Worm (Caenorhabditis elegans) whole organism, L2 larva: ENCODE results near the gene lev-9.

ENCODE experiments used
- C34F6.9 ChIP-seq: fragments of 150-350 bp; optimal IDR thresholded peaks from 2 replicates; lab custom pipeline; 2014; ENCODE audit warnings: missing biosample characterization, missing genetic modification characterization
- F13H6.1 ChIP-seq: sonication (generic microtip); optimal IDR thresholded peaks from 2 replicates; lab custom pipeline; 2016; ENCODE audit warnings: missing genetic modification characterization, missing compliant biosample characterization
- Y55F3AM.14 ChIP-seq: fragments of 200-800 bp; sonication (Bioruptor generic); optimal IDR thresholded peaks from 2 replicates; lab custom pipeline; 2018; ENCODE audit warnings: mild to moderate bottlenecking, missing genetic modification characterization, missing compliant biosample characterization
- aly-2 ChIP-seq: fragments of 150-350 bp; optimal IDR thresholded peaks from 2 replicates; lab custom pipeline; 2014; ENCODE audit warnings: missing biosample characterization, missing genetic modification characterization
- ama-1 ChIP-seq: fragments of 150-350 bp; optimal IDR thresholded peaks from 2 replicates; lab custom pipeline; 2018; ENCODE audit warnings: inconsistent platforms
- blmp-1 ChIP-seq: sonication (generic microtip); optimal IDR thresholded peaks from 2 replicates; lab custom pipeline; 2017; ENCODE audit warnings: missing genetic modification characterization, mild to moderate bottlenecking, missing compliant biosample characterization, antibody characterized with exemption, moderate library complexity; ENCODE audit not compliant: insufficient read depth
- ceh-16 ChIP-seq: fragments of 150-350 bp; optimal IDR thresholded peaks from 2 replicates; lab custom pipeline; 2014; ENCODE audit warnings: missing biosample characterization, missing genetic modification characterization
- crh-2 ChIP-seq: sonication (generic microtip); optimal IDR thresholded peaks from 2 replicates; lab custom pipeline; 2017; ENCODE audit warnings: missing biosample characterization, missing genetic modification characterization
- dmd-4 ChIP-seq: sonication (generic microtip); optimal IDR thresholded peaks from 2 replicates; lab custom pipeline; 2017; ENCODE audit warnings: missing biosample characterization, missing genetic modification characterization
- elt-3 ChIP-seq: sonication (generic microtip); optimal IDR thresholded peaks from 2 replicates; lab custom pipeline; 2017; ENCODE audit warnings: missing biosample characterization, missing genetic modification characterization
- fos-1 ChIP-seq: fragments of 150-350 bp; optimal IDR thresholded peaks from 2 replicates; lab custom pipeline; 2014; ENCODE audit warnings: missing biosample characterization, missing genetic modification characterization
- gmeb-1 ChIP-seq: fragments of 150-350 bp; optimal IDR thresholded peaks from 2 replicates; lab custom pipeline; 2014; ENCODE audit warnings: missing biosample characterization, missing genetic modification characterization
- lin-11 ChIP-seq: fragments of 150-350 bp; sonication (generic microtip); optimal IDR thresholded peaks from 2 replicates; lab custom pipeline; 2014; ENCODE audit warnings: missing biosample characterization, missing genetic modification characterization, inconsistent platforms, mixed read lengths
- lin-13 ChIP-seq: fragments of 150-350 bp; optimal IDR thresholded peaks from 2 replicates; lab custom pipeline; 2014; ENCODE audit warnings: missing biosample characterization, missing genetic modification reagents, missing genetic modification characterization
- lsy-2 ChIP-seq, 2 experiments: fragments of 150-350 bp in 1 of 2; sonication (generic microtip) in 1 of 2; optimal IDR thresholded peaks; 2 replicates each; lab custom pipeline; 2014 to 2017; ENCODE audit warnings: missing biosample characterization in 2 of 2, missing genetic modification characterization in 2 of 2
- mab-5 ChIP-seq: fragments of 150-350 bp; optimal IDR thresholded peaks from 2 replicates; lab custom pipeline; 2014; ENCODE audit warnings: missing biosample characterization, missing genetic modification characterization
- mbf-1 ChIP-seq: sonication (generic microtip); optimal IDR thresholded peaks from 2 replicates; lab custom pipeline; 2017; ENCODE audit warnings: missing biosample characterization, missing genetic modification characterization
- mdl-1 ChIP-seq, 2 experiments: fragments of 150-350 bp in 1 of 2; sonication (generic microtip) in 1 of 2; optimal IDR thresholded peaks; 2 replicates each; lab custom pipeline; 2017; ENCODE audit warnings: missing biosample characterization in 2 of 2, missing genetic modification characterization in 2 of 2
- nhr-10 ChIP-seq: sonication (generic microtip); optimal IDR thresholded peaks from 2 replicates; lab custom pipeline; 2017; ENCODE audit warnings: missing biosample characterization, missing genetic modification characterization
- nhr-11 ChIP-seq: fragments of 150-350 bp; optimal IDR thresholded peaks from 2 replicates; lab custom pipeline; 2014; ENCODE audit warnings: missing biosample characterization, missing genetic modification characterization
- nhr-12 ChIP-seq: fragments of 150-350 bp; optimal IDR thresholded peaks from 2 replicates; lab custom pipeline; 2014; ENCODE audit warnings: missing biosample characterization, missing genetic modification characterization
- nhr-129 ChIP-seq: fragments of 150-350 bp; optimal IDR thresholded peaks from 2 replicates; lab custom pipeline; 2014; ENCODE audit warnings: missing biosample characterization, missing genetic modification characterization
- nhr-23 ChIP-seq: fragments of 150-350 bp; optimal IDR thresholded peaks from 2 replicates; lab custom pipeline; 2014; ENCODE audit warnings: missing biosample characterization, missing genetic modification reagents, missing genetic modification characterization
- nhr-25 ChIP-seq: fragments of 150-350 bp; sonication (generic microtip); optimal IDR thresholded peaks from 3 replicates; lab custom pipeline; 2014; ENCODE audit warnings: missing biosample characterization, missing genetic modification characterization
- nhr-6 ChIP-seq: fragments of 150-350 bp; optimal IDR thresholded peaks from 2 replicates; lab custom pipeline; 2014; ENCODE audit warnings: missing biosample characterization, missing genetic modification characterization
- nhr-77 ChIP-seq: fragments of 150-350 bp; optimal IDR thresholded peaks from 2 replicates; lab custom pipeline; 2014; ENCODE audit warnings: missing biosample characterization, missing genetic modification characterization
- peb-1 ChIP-seq: fragments of 150-350 bp; optimal IDR thresholded peaks from 2 replicates; lab custom pipeline; 2014; ENCODE audit warnings: missing biosample characterization, missing genetic modification characterization
- sem-4 ChIP-seq: fragments of 150-350 bp; optimal IDR thresholded peaks from 2 replicates; lab custom pipeline; 2014; ENCODE audit warnings: missing biosample characterization, missing genetic modification reagents, missing genetic modification characterization
- skn-1 ChIP-seq: sonication (generic microtip); optimal IDR thresholded peaks from 2 replicates; lab custom pipeline; 2017; ENCODE audit warnings: missing biosample characterization, missing genetic modification characterization
- sma-3 ChIP-seq: sonication (generic microtip); optimal IDR thresholded peaks from 2 replicates; lab custom pipeline; 2016; ENCODE audit warnings: missing genetic modification reagents, missing genetic modification characterization, missing compliant biosample characterization
- sma-9 ChIP-seq, 2 experiments: fragments of 150-350 bp in 1 of 2; sonication (generic microtip) in 1 of 2; optimal IDR thresholded peaks; 2 replicates each; lab custom pipeline; 2014 to 2016; ENCODE audit warnings: missing genetic modification characterization in 2 of 2, mild to moderate bottlenecking in 1 of 2, missing biosample characterization in 1 of 2, missing compliant biosample characterization in 1 of 2, missing genetic modification reagents in 1 of 2, moderate library complexity in 1 of 2
- unc-39 ChIP-seq: fragments of 150-350 bp; optimal IDR thresholded peaks from 2 replicates; lab custom pipeline; 2014; ENCODE audit warnings: missing biosample characterization, missing genetic modification characterization
- unc-55 ChIP-seq: fragments of 150-350 bp; sonication (generic microtip); optimal IDR thresholded peaks from 3 replicates; lab custom pipeline; 2014; ENCODE audit warnings: missing biosample characterization, missing genetic modification reagents, missing genetic modification characterization
- unc-62 ChIP-seq: fragments of 150-350 bp; optimal IDR thresholded peaks from 2 replicates; lab custom pipeline; 2014; ENCODE audit warnings: missing biosample characterization, missing genetic modification reagents, missing genetic modification characterization
- zag-1 ChIP-seq: fragments of 150-350 bp; optimal IDR thresholded peaks from 2 replicates; lab custom pipeline; 2014; ENCODE audit warnings: missing biosample characterization, missing genetic modification characterization
- ztf-1 ChIP-seq: fragments of 200-800 bp; sonication (Bioruptor generic); conservative IDR thresholded peaks from 2 replicates; pipeline ENCODE4 v1.3.6; 2022; ENCODE audit warnings: missing genetic modification characterization, missing compliant biosample characterization
- ztf-11 ChIP-seq: sonication (generic microtip); optimal IDR thresholded peaks from 2 replicates; lab custom pipeline; 2017; ENCODE audit warnings: missing biosample characterization, missing genetic modification characterization

lev-9 gene

ce11 chrX:6274270-6274669, 17.3 kb downstream of the lev-9 start:
- peak; percentile 62 for TF ChIP-seq sma-9 (GFP tag; optimal IDR thresholded peaks at IDR 0.05; lab: Kevin White, UChicago)
- no peak for TF ChIP-seq sma-9 (tag; optimal IDR thresholded peaks at IDR 0.05; lab: Kevin White, UChicago)
- no peak for TF ChIP-seq elt-3 (tag; lab: Kevin White, UChicago)
- no peak for TF ChIP-seq zag-1
- TF ChIP-seq dmd-4 (tag; lab: Kevin White, UChicago) = no peak
- no peak for TF ChIP-seq aly-2 (tag; lab: Kevin White, UChicago)
- TF ChIP-seq mdl-1 (tag; optimal IDR thresholded peaks at IDR 0.05; lab: Kevin White, UChicago) = no peak
- no peak for TF ChIP-seq F13H6.1 (tag; lab: Kevin White, UChicago)
- TF ChIP-seq lin-11 = no peak
- peak; percentile 55 for TF ChIP-seq fos-1
- TF ChIP-seq blmp-1 (tag; lab: Kevin White, UChicago) = no peak

- no peak for TF ChIP-seq mbf-1 (tag; lab: Kevin White, UChicago)
- no peak for TF ChIP-seq unc-62 (GFP tag; lab: Kevin White, UChicago)
- no peak for TF ChIP-seq ama-1
- no peak for TF ChIP-seq lin-13
- TF ChIP-seq nhr-25 (tag; lab: Kevin White, UChicago) = no peak
- TF ChIP-seq ztf-1 (GFP tag; lab: Robert Waterston, UW) = no peak
- no peak for TF ChIP-seq nhr-23
- TF ChIP-seq unc-55 = no peak
- no peak for TF ChIP-seq peb-1 (tag; lab: Kevin White, UChicago)
- TF ChIP-seq nhr-11 (tag; lab: Kevin White, UChicago) = no peak
- no peak for TF ChIP-seq gmeb-1
- TF ChIP-seq sma-3 (GFP tag; lab: Kevin White, UChicago) = no peak
- no peak for TF ChIP-seq nhr-77 (tag; lab: Kevin White, UChicago)
- TF ChIP-seq aly-2 (tag; lab: Kevin White, UChicago) = no peak
- TF ChIP-seq F13H6.1 (tag; lab: Kevin White, UChicago) = no peak
- no peak for TF ChIP-seq nhr-10
- no peak for TF ChIP-seq ztf-11
- no peak for TF ChIP-seq Y55F3AM.14 (GFP tag; lab: Kevin White, UChicago)
- TF ChIP-seq C34F6.9 (tag; lab: Kevin White, UChicago) = no peak
- no peak for TF ChIP-seq sem-4 (tag; lab: Kevin White, UChicago)
Measured at ce11 chrX:6273772-6274171, 17.8 kb downstream of the lev-9 start.

- TF ChIP-seq peb-1 (tag; lab: Kevin White, UChicago) (no peak), sem-4 (tag; lab: Kevin White, UChicago) (no peak), elt-3 (tag; lab: Kevin White, UChicago) (no peak), nhr-12 (tag; lab: Kevin White, UChicago) (no peak), sma-9 (GFP tag; optimal IDR thresholded peaks at IDR 0.05; lab: Kevin White, UChicago) (peak; percentile 55), sma-9 (tag; optimal IDR thresholded peaks at IDR 0.05; lab: Kevin White, UChicago) (no peak), mdl-1 (tag; optimal IDR thresholded peaks at IDR 0.05; lab: Kevin White, UChicago) (no peak), crh-2 (tag; lab: Kevin White, UChicago) (peak; percentile 57), gmeb-1 (peak; percentile 11), zag-1 (no peak), nhr-129 (tag; lab: Kevin White, UChicago) (peak; percentile 2), fos-1 (peak; percentile 76), ztf-11 (no peak), skn-1 (tag; lab: Kevin White, UChicago) (peak; percentile 83), sma-3 (GFP tag; lab: Kevin White, UChicago) (peak; percentile 11)
Measured at ce11 chrX:6271718-6272117, 19.8 kb downstream of the lev-9 start, which contains the start of gene lro-1. Gene lro-1, plus strand, starts transcription at chrX:6272089.

- TF ChIP-seq nhr-6 (tag; lab: Kevin White, UChicago) = no peak
- no peak for TF ChIP-seq ama-1
- TF ChIP-seq blmp-1 (tag; lab: Kevin White, UChicago) = no peak
Measured at ce11 chrX:6266739-6267138, 24.8 kb downstream of the lev-9 start, which contains the start of gene W05H9.2. Gene W05H9.2, plus strand, starts transcription at chrX:6267039.

ce11 chrX:6263194-6263698, 28.3 kb downstream of the lev-9 start, which contains the start of gene W05H9.4:
Gene W05H9.4, plus strand, starts transcription at chrX:6263648.
- TF ChIP-seq nhr-129 (tag; lab: Kevin White, UChicago) (peak; percentile 17), lin-13 (no peak), ceh-16 (tag; lab: Kevin White, UChicago) (peak; percentile 32), sma-9 (GFP tag; optimal IDR thresholded peaks at IDR 0.05; lab: Kevin White, UChicago) (peak; percentile 34), sma-9 (tag; optimal IDR thresholded peaks at IDR 0.05; lab: Kevin White, UChicago) (no peak), mdl-1 (tag; optimal IDR thresholded peaks at IDR 0.05; lab: Kevin White, UChicago) (peak in 1 of 2 experiments; percentile 10), unc-39 (tag; lab: Kevin White, UChicago) (no peak), nhr-6 (tag; lab: Kevin White, UChicago) (no peak), C34F6.9 (tag; lab: Kevin White, UChicago) (peak; percentile 59), unc-55 (peak; percentile 64), mab-5 (tag; lab: Kevin White, UChicago) (peak; percentile 23), crh-2 (tag; lab: Kevin White, UChicago) (peak; percentile 43), lsy-2 (tag; optimal IDR thresholded peaks at IDR 0.05; lab: Kevin White, UChicago) (peak in 1 of 2 experiments; percentile 55)
- TF ChIP-seq, all 48 proteins: peak for 9
